Fruit fly (Drosophila melanogaster): ENCODE measurements around the gene CG10513.

Gene CG10513

DNA sequence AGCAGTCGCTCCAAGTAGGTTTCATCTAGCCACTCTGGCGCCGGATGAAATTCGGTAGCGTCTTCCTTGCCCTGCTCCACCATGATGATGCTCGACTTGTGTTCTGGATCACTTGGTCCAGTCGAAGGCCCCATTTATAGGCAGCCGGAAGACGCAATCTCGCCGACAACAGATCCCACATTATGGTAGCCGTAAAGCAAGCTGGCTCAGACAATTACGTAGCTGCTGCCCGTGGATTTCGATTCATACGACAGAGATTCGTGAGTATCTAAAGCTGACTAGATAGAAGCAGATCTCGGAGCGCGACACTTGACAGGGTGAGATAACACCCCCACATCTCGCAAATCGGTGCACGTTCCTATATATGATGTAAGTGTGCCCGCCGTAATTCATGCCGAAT is at the start of gene CG10513:
Gene CG10513, minus strand, starts transcription at position 101 of the 400 bp plus-strand sequence.
- TF ChIP-seq Myc (optimal IDR thresholded peaks at IDR 0.05) (no peak), insv (optimal IDR thresholded peaks at IDR 0.05) (no peak), Sin3A (optimal IDR thresholded peaks at IDR 0.05) (no peak), psq (optimal IDR thresholded peaks at IDR 0.05) (no peak), h (optimal IDR thresholded peaks at IDR 0.05) (no peak), ttk (optimal IDR thresholded peaks at IDR 0.05) (no peak)

DNA sequence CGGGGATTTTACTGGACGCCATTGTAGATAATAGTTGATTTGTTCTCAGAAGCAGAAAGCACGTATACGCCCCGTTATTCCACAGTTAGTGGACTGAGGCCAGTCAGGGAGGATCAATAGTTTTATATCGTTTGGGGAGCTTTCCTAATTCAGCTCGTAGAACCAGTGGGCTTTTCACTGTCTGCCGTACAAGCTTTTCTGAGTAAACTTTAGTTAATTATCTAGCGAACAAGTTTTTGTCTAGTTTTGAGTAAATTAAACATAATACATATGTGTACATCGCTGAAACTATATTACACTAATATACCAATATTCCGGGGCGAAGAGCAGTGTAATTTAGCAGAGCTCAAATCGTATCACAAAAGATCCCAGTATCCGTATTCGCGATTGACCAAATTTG is 45.6 kb upstream of the CG10513 start, which contains the start of gene CG10562:
Gene CG10562, minus strand, starts transcription at position 101 of the 400 bp plus-strand sequence.
- TF ChIP-seq Sin3A (optimal IDR thresholded peaks at IDR 0.05) (no peak), insv (optimal IDR thresholded peaks at IDR 0.05) (no peak), h (optimal IDR thresholded peaks at IDR 0.05) (no peak), psq (optimal IDR thresholded peaks at IDR 0.05) (no peak), ttk (optimal IDR thresholded peaks at IDR 0.05) (no peak), Myc (optimal IDR thresholded peaks at IDR 0.05) (no peak)

DNA sequence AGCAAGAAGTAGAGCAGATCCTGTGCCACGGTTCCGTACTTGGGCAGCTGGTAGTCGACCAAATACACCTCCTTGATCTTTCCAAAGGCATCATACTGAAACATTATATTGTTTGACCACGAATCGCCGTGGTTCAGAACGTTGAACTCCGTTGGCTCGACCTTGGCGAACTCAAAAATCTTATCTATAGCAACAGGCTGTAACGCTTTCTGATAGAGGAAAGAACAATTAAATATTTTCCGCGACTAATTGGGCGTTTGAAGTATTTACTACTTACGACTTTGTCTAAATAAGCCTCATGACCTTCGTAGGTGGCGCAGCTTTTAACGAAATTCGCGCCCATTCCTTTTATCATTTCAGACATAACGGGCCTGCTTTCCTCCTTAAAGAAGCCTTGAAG is 44.7 kb upstream of the CG10513 start:
- TF ChIP-seq Myc (optimal IDR thresholded peaks at IDR 0.05) (no peak), Sin3A (optimal IDR thresholded peaks at IDR 0.05) (no peak)

DNA sequence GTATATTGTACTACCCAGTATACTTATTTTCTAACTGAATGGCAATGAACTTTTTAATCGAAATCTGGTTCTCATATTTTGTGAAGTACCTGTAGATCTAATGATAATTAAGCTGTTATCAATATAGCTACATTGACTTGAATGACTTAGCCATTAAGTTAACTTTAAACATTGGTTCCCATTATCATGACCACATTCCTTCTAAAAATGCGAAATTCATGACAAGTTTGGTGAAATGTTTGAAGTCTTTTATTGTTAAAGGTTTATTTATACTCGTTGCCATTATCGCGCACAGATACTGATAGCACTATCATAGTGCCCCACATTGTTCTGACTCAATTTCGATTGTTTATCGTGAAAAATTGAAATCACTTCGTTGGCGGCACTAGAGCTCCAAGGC is 43.9 kb upstream of the CG10513 start:
- TF ChIP-seq Myc (optimal IDR thresholded peaks at IDR 0.05) (no peak), insv (optimal IDR thresholded peaks at IDR 0.05) (no peak), ttk (optimal IDR thresholded peaks at IDR 0.05) (no peak), h (optimal IDR thresholded peaks at IDR 0.05) (no peak), Sin3A (optimal IDR thresholded peaks at IDR 0.05) (no peak), psq (optimal IDR thresholded peaks at IDR 0.05) (no peak)

DNA sequence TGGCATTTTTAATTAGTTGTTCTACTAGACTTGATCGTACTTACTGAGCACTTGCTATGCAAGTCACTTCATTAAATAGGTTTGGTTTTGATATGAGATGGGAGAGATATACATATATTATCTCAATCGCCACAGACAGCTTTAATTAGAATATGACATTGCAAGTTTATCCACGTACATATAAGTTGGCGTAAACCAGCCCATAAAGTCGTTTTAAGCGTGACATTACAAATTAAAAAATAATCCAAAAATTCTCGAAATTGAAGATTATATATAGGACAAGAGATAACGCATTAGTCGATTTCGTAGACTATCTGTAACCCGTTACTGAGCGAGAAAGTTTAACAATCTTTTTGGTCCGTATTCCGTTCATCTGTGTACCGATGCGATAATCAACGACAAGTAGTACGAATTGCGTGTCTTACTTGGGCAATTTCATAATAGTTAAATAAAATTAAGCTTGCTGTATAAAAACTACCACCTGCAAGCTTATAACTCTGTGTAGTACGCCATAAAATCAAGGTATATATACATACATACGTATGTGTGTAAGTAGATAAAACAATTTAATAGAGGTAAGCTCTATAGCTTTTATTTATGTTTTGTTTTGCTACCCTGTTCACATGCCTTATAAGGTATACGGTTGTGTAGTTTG is 43.2 kb upstream of the CG10513 start, which contains the start of gene CG10560:
Gene CG10560, minus strand, starts transcription at position 51 of the 655 bp plus-strand sequence.
- no peak for TF ChIP-seq psq (optimal IDR thresholded peaks at IDR 0.05)
- no peak for TF ChIP-seq ttk (optimal IDR thresholded peaks at IDR 0.05)

DNA sequence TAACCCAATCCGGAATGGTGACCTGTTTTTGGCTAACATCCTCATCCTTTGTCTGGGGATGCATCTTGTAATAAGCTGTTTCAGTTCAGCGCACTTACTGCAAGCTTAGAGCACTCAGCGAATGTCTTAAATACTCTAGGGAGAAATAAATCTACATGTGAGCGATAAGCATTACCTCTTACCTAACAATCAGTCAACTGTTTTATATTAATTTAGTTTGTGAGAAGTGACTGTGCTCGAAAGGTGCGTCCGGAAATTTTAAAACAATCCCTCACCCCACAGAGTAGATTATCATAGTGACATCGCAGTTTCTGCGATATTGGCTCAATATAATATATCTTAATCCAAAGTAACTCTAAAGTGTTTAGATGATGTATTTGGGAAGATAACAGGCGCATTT is 41.0 kb upstream of the CG10513 start, which contains the start of gene CG10553:
Gene CG10553, minus strand, starts transcription at position 101 of the 400 bp plus-strand sequence.
- TF ChIP-seq insv (optimal IDR thresholded peaks at IDR 0.05) (no peak), h (optimal IDR thresholded peaks at IDR 0.05) (no peak), ttk (optimal IDR thresholded peaks at IDR 0.05) (no peak), Sin3A (optimal IDR thresholded peaks at IDR 0.05) (no peak), Myc (optimal IDR thresholded peaks at IDR 0.05) (no peak), psq (optimal IDR thresholded peaks at IDR 0.05) (no peak)

DNA sequence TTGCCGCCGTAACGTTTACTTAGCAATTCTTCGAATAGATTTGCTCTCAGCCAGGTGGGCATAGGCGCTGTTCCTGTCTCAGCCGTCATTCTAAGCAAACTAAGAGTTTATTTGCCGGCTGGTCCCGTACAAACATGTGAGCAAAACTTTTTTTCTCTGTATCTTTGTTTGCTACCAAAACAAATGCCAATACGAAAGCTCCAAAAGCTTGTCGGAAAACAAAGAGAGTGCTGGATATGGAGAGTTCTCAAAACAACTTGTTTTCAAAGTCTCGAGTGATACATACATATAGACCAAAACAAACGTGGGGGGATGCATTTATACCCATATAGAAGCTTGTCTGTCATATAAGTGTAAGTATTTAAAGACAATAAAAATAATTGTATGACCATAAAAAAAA is 39.0 kb upstream of the CG10513 start, which contains the start of gene CG10559:
Gene CG10559, minus strand, starts transcription at position 101 of the 400 bp plus-strand sequence.
- TF ChIP-seq h (optimal IDR thresholded peaks at IDR 0.05): no peak
- TF ChIP-seq ttk (optimal IDR thresholded peaks at IDR 0.05): no peak
- TF ChIP-seq psq (optimal IDR thresholded peaks at IDR 0.05): no peak
- no peak for TF ChIP-seq Myc (optimal IDR thresholded peaks at IDR 0.05)
- TF ChIP-seq insv (optimal IDR thresholded peaks at IDR 0.05): no peak
- no peak for TF ChIP-seq Sin3A (optimal IDR thresholded peaks at IDR 0.05)

DNA sequence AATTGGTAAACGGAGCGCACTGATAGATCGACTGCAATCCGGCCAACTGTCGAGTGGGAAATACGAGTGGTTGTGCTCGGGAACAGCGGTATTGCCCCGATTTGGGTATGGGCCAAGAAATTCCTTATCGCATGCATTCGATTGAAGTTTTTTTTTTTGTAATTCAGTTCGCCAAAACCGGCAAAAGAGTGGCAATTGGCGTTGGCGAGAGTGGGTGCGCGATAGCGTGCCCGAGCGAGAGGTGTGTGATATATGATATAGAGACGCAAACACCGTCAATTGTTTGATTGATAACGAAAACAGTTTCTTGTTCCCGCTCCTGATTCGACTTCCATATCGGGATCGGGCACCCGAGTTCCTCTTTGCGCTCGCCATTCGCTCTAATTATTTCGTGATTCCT is 36.8 kb upstream of the CG10513 start, which contains the start of gene CG31087:
Gene CG31087, minus strand, starts transcription at position 63 of the 400 bp plus-strand sequence.
- TF ChIP-seq Myc (optimal IDR thresholded peaks at IDR 0.05): no peak

DNA sequence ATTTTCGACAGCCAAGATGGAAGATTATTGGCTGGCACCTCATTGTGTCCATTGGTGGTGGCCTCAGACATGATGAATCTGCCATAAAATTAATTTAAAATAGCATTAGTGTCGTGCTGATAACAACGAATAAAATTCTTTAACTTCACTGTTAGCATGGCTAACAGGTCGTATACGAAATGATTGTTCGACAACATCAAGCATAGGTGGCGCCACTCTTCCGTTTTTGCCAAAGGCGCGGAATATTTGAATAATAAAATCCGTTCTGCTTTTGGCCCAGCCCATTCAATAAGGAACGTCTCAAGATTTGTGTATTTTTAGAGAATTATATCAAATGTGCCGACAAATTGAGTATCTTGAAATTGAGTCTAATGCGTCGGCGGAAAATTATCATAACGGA is 35.6 kb upstream of the CG10513 start:
- no peak for TF ChIP-seq insv (optimal IDR thresholded peaks at IDR 0.05)
- TF ChIP-seq ttk (optimal IDR thresholded peaks at IDR 0.05): no peak

DNA sequence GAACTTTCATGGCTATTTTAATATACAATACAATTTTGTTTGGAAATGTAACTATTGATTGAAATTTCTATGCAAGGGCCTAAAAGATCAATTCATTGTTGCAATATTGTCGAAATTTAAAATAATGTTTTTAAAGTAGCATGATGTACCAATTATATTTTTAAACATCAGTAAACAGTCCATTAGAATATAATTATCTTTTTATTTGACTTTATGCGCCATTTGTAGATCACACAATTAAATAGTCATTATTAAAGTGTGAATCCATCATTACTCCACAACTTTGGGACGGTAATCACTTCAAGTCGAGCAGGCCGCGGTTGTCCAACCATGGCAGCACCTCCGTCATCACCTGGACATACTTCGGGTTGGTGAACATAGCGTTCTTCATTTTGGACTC is 33.8 kb upstream of the CG10513 start, which contains the start of gene CG31099:
Gene CG31099, minus strand, starts transcription at position 101 of the 400 bp plus-strand sequence.
- TF ChIP-seq insv (optimal IDR thresholded peaks at IDR 0.05): no peak
- TF ChIP-seq psq (optimal IDR thresholded peaks at IDR 0.05): no peak
- no peak for TF ChIP-seq Myc (optimal IDR thresholded peaks at IDR 0.05)
- no peak for TF ChIP-seq h (optimal IDR thresholded peaks at IDR 0.05)
- no peak for TF ChIP-seq ttk (optimal IDR thresholded peaks at IDR 0.05)
- no peak for TF ChIP-seq Sin3A (optimal IDR thresholded peaks at IDR 0.05)

DNA sequence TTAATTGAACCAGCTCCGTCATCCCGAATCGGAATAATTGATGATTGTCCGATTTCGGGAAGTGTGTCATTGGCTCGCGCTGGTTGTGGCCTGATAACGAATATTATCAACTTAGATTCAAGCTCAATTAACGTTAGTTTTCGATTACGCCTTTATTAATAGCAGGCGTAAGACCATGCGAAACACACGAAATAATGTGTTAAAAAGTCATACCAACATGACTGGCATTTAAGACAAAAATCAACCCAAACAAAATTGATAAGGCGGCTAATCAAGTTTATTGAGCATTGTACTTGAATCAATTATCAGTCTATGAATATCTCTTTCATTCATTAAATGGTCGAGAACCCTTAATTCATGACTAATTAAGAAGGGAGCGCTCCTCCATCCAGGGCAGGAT is 32.2 kb upstream of the CG10513 start:
- TF ChIP-seq Myc (optimal IDR thresholded peaks at IDR 0.05): no peak
- no peak for TF ChIP-seq insv (optimal IDR thresholded peaks at IDR 0.05)
- no peak for TF ChIP-seq ttk (optimal IDR thresholded peaks at IDR 0.05)
- no peak for TF ChIP-seq h (optimal IDR thresholded peaks at IDR 0.05)
- TF ChIP-seq psq (optimal IDR thresholded peaks at IDR 0.05): no peak
- no peak for TF ChIP-seq Sin3A (optimal IDR thresholded peaks at IDR 0.05)

DNA sequence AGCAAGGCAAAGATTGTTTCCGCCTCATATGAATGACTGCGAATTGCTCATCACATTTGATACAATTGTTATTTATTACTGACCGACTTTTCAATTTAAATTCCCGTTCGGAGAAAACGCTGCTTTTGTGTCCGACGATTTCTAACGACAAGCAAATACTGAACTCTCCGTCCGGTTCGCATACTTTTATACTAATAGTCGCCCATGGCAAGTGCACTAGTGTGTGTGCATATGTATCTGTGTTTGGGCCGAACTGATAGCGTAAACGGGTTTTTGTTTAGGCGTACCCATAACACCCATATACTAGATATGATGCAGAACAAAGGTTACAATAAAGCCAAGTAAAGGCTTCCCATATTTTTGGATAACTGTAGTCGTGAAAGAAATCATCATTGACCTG is 31.2 kb upstream of the CG10513 start, which contains the start of gene CG10550:
Gene CG10550, minus strand, starts transcription at position 164 of the 400 bp plus-strand sequence.
- TF ChIP-seq ttk (optimal IDR thresholded peaks at IDR 0.05) (no peak), Sin3A (optimal IDR thresholded peaks at IDR 0.05) (no peak), insv (optimal IDR thresholded peaks at IDR 0.05) (no peak), psq (optimal IDR thresholded peaks at IDR 0.05) (no peak), h (optimal IDR thresholded peaks at IDR 0.05) (no peak), Myc (optimal IDR thresholded peaks at IDR 0.05) (no peak)

DNA sequence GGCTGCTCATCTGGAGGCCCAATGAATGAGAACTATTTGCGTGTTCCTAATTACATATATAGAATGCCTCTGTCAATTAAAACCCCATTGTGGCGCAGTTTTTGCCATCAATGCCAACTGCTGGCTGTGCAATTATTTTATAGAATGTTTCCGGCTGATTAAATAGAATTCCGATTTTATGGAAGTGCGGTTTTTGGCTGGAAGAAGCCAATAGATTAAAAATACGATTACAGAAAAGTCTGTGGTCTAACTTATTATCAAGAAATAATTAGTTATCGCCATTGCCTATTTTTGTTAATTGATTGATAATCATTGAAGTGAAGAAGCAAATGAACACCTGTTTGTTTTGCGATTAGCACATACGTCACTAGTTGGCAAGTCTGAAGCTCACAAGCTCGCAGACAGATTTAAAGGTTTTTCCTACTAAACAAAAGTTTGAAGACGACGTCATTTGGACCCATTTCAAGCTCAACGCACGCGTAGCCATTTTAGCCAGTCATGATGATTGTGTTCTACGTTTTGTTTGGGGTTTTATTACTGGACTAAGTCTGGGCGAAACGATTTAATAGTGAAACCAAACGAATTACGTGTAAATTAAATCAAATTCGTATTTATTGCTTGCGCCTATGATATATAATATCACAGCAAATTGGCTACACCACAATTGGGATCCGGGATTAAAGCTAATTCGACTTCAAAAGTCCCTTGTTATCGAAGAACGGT is 29.0 kb upstream of the CG10513 start:
- TF ChIP-seq ttk (optimal IDR thresholded peaks at IDR 0.05) (no peak), h (optimal IDR thresholded peaks at IDR 0.05) (no peak), Sin3A (optimal IDR thresholded peaks at IDR 0.05) (no peak), psq (optimal IDR thresholded peaks at IDR 0.05) (no peak), Myc (optimal IDR thresholded peaks at IDR 0.05) (no peak), insv (optimal IDR thresholded peaks at IDR 0.05) (no peak)
